Worm (Caenorhabditis elegans) whole organism, L4 larva: ENCODE data around the gene Y6G8.15.

Experiments
- D1046.2 ChIP-seq: fragments of 200-800 bp; sonication (Bioruptor generic); IDR thresholded peaks from 2 replicates; pipeline ENCODE4 v1.3.6; 2022; ENCODE audit warnings: missing genetic modification characterization, missing compliant biosample characterization
- F26F4.8 ChIP-seq: fragments of 200-800 bp; sonication (Bioruptor generic); conservative IDR thresholded peaks from 2 replicates; pipeline ENCODE4 v1.3.6; 2022; ENCODE audit warnings: missing genetic modification characterization, missing compliant biosample characterization
- F37D6.2 ChIP-seq: sonication (generic microtip); optimal IDR thresholded peaks from 2 replicates; lab custom pipeline; 2016; ENCODE audit warnings: mild to moderate bottlenecking, missing genetic modification characterization, missing compliant biosample characterization
- R02D3.7 ChIP-seq: fragments of 150-350 bp; sonication (generic microtip); optimal IDR thresholded peaks from 3 replicates; lab custom pipeline; 2014; ENCODE audit warnings: missing biosample characterization, missing genetic modification characterization
- T20F7.1 ChIP-seq: fragments of 200-800 bp; sonication (Bioruptor generic); optimal IDR thresholded peaks from 2 replicates; lab custom pipeline; 2018; ENCODE audit warnings: mild to moderate bottlenecking, missing genetic modification characterization, missing compliant biosample characterization
- Y5F2A.4 ChIP-seq: fragments of 200-800 bp; sonication (Bioruptor generic); optimal IDR thresholded peaks from 2 replicates; lab custom pipeline; 2018; ENCODE audit warnings: mild to moderate bottlenecking, missing genetic modification characterization, missing compliant biosample characterization
- ZK337.2 ChIP-seq: fragments of 200-800 bp; sonication (Bioruptor generic); IDR thresholded peaks from 2 replicates; pipeline ENCODE4 v1.3.6; 2022; ENCODE audit warnings: missing genetic modification reagents, missing genetic modification characterization, missing compliant biosample characterization
- aly-2 ChIP-seq: sonication (generic microtip); optimal IDR thresholded peaks from 2 replicates; lab custom pipeline; 2018; ENCODE audit warnings: missing biosample characterization, missing genetic modification characterization
- arid-1 ChIP-seq: fragments of 200-800 bp; sonication (Bioruptor generic); conservative IDR thresholded peaks from 2 replicates; pipeline ENCODE4 v1.3.6; 2022; ENCODE audit warnings: missing genetic modification reagents, missing genetic modification characterization, missing compliant biosample characterization
- ceh-20 ChIP-seq: fragments of 200-800 bp; sonication (Bioruptor generic); IDR thresholded peaks from 2 replicates; pipeline ENCODE4 v1.3.6; 2022; ENCODE audit warnings: missing genetic modification reagents, missing genetic modification characterization, missing compliant biosample characterization
- daf-12 ChIP-seq: fragments of 150-350 bp; optimal IDR thresholded peaks from 2 replicates; lab custom pipeline; 2014; ENCODE audit warnings: missing biosample characterization, missing genetic modification reagents, missing genetic modification characterization
- dmd-8 ChIP-seq: fragments of 200-800 bp; sonication (Bioruptor generic); IDR thresholded peaks from 2 replicates; pipeline ENCODE4 v1.3.6; 2022; ENCODE audit warnings: missing genetic modification characterization, missing compliant biosample characterization
- dpl-1 ChIP-seq: fragments of 150-350 bp; optimal IDR thresholded peaks from 2 replicates; lab custom pipeline; 2014; ENCODE audit warnings: missing biosample characterization, missing genetic modification reagents, missing genetic modification characterization
- dve-1 ChIP-seq: sonication (generic microtip); optimal IDR thresholded peaks from 2 replicates; lab custom pipeline; 2017; ENCODE audit warnings: antibody characterized with exemption, mild to moderate bottlenecking, missing genetic modification characterization, missing compliant biosample characterization; ENCODE audit not compliant: insufficient read depth
- egl-27 ChIP-seq: sonication (generic microtip); optimal IDR thresholded peaks from 3 replicates; lab custom pipeline; 2017; ENCODE audit warnings: missing biosample characterization, missing genetic modification reagents, missing genetic modification characterization
- egl-43 ChIP-seq: fragments of 200-800 bp; sonication (Bioruptor generic); IDR thresholded peaks from 2 replicates; pipeline ENCODE4 v1.3.6; 2022; ENCODE audit warnings: missing genetic modification reagents, missing genetic modification characterization, missing compliant biosample characterization
- fos-1 ChIP-seq: fragments of 150-350 bp; optimal IDR thresholded peaks from 2 replicates; lab custom pipeline; 2014; ENCODE audit warnings: missing biosample characterization, missing genetic modification characterization
- lim-7 ChIP-seq: fragments of 200-800 bp; sonication (Bioruptor generic); IDR thresholded peaks from 2 replicates; pipeline ENCODE4 v1.3.6; 2022; ENCODE audit warnings: missing genetic modification characterization, missing compliant biosample characterization
- lin-39 ChIP-seq: fragments of 150-350 bp; optimal IDR thresholded peaks from 2 replicates; lab custom pipeline; 2014; ENCODE audit warnings: missing biosample characterization, missing genetic modification reagents, missing genetic modification characterization
- madf-5 ChIP-seq, 2 experiments: fragments of 200-800 bp; sonication (Bioruptor generic); IDR thresholded peaks; 2 replicates each; pipeline ENCODE4 v1.3.6; 2022; ENCODE audit warnings: missing compliant biosample characterization in 2 of 2, missing genetic modification characterization in 2 of 2
- mdl-1 ChIP-seq, 2 experiments: fragments of 150-350 bp in 1 of 2; sonication (generic microtip) in 1 of 2; optimal IDR thresholded peaks; 2 replicates each; lab custom pipeline; 2014 to 2017; ENCODE audit warnings: missing biosample characterization in 2 of 2, missing genetic modification characterization in 2 of 2
- mes-2 ChIP-seq: sonication (generic microtip); optimal IDR thresholded peaks from 2 replicates; lab custom pipeline; 2016; ENCODE audit warnings: missing genotype, mild to moderate bottlenecking, missing genetic modification characterization, missing compliant biosample characterization; ENCODE audit not compliant: poor library complexity, severe bottlenecking
- mxl-2 ChIP-seq: fragments of 200-800 bp; sonication (Bioruptor generic); conservative IDR thresholded peaks from 2 replicates; pipeline ENCODE4 v1.3.6; 2022; ENCODE audit warnings: missing genetic modification reagents, missing genetic modification characterization, missing compliant biosample characterization
- nhr-11 ChIP-seq: fragments of 150-350 bp; optimal IDR thresholded peaks from 2 replicates; lab custom pipeline; 2014; ENCODE audit warnings: missing biosample characterization, missing genetic modification characterization
- nhr-25 ChIP-seq: sonication (generic microtip); optimal IDR thresholded peaks from 2 replicates; lab custom pipeline; 2017; ENCODE audit warnings: missing genetic modification characterization, mild to moderate bottlenecking, missing compliant biosample characterization, antibody characterized with exemption, moderate library complexity, borderline replicate concordance; ENCODE audit not compliant: insufficient read depth
- nhr-28 ChIP-seq: fragments of 150-350 bp; optimal IDR thresholded peaks from 2 replicates; lab custom pipeline; 2014; ENCODE audit warnings: missing biosample characterization, missing genetic modification characterization
- nhr-48 ChIP-seq: sonication (generic microtip); optimal IDR thresholded peaks from 2 replicates; lab custom pipeline; 2016; ENCODE audit warnings: mild to moderate bottlenecking, missing genetic modification characterization, missing compliant biosample characterization
- nhr-76 ChIP-seq: fragments of 150-350 bp; optimal IDR thresholded peaks from 2 replicates; lab custom pipeline; 2014; ENCODE audit warnings: missing biosample characterization, missing genetic modification characterization
- pqm-1 ChIP-seq: sonication (generic microtip); optimal IDR thresholded peaks from 2 replicates; lab custom pipeline; 2017; ENCODE audit warnings: missing biosample characterization, missing genetic modification characterization
- sdz-12 ChIP-seq: fragments of 200-800 bp; sonication (Bioruptor generic); optimal IDR thresholded peaks from 2 replicates; lab custom pipeline; 2018; ENCODE audit warnings: mild to moderate bottlenecking, missing genetic modification characterization, missing compliant biosample characterization
- spr-1 ChIP-seq: sonication (generic microtip); optimal IDR thresholded peaks from 2 replicates; lab custom pipeline; 2016; ENCODE audit warnings: mild to moderate bottlenecking, missing genetic modification characterization, missing compliant biosample characterization
- tra-1 ChIP-seq: fragments of 200-800 bp; sonication (Bioruptor generic); IDR thresholded peaks from 2 replicates; pipeline ENCODE4 v1.3.6; 2022; ENCODE audit warnings: missing genetic modification reagents, missing genetic modification characterization, missing compliant biosample characterization
- unc-130 ChIP-seq: sonication (generic microtip); optimal IDR thresholded peaks from 2 replicates; lab custom pipeline; 2016; ENCODE audit warnings: missing genetic modification reagents, missing genetic modification characterization, missing compliant biosample characterization
- unc-39 ChIP-seq: sonication (generic microtip); optimal IDR thresholded peaks from 2 replicates; lab custom pipeline; 2017; ENCODE audit warnings: missing biosample characterization, missing genetic modification characterization
- zfp-2 ChIP-seq: sonication (generic microtip); optimal IDR thresholded peaks from 2 replicates; lab custom pipeline; 2016; ENCODE audit warnings: mild to moderate bottlenecking, missing genetic modification characterization, missing compliant biosample characterization
- zfp-3 ChIP-seq: fragments of 200-800 bp; sonication (Bioruptor generic); conservative IDR thresholded peaks from 2 replicates; pipeline ENCODE4 v1.3.6; 2022; ENCODE audit warnings: missing genetic modification reagents, missing genetic modification characterization, missing compliant biosample characterization
- ztf-11 ChIP-seq: fragments of 150-350 bp; optimal IDR thresholded peaks from 2 replicates; lab custom pipeline; 2014; ENCODE audit warnings: missing biosample characterization, missing genetic modification characterization

Y6G8.15 gene

DNA sequence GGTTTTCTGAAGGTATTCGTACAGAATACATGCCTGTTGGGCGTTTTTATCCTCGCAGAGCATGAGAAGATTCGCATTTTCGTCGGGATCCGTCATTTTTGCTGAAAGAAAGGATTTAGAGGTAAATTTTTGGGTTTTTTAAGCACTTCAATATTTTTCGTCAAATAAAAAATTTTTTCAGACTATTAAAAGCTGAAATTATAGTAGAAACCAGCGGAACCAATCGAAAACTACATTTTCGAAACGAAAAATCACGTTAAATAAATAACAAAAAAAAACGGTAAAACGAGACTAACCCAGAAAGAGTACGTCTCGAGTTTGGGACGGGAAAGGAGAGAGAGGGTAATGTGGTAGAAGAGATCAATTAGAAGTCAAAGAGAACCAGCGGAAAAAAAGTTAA is 40.0 kb upstream of the Y6G8.15 start, which contains the start of gene fbxa-192:
Gene fbxa-192, minus strand, starts transcription at position 101 of the 400 bp plus-strand sequence.
- TF ChIP-seq aly-2 (tag; lab: Kevin White, UChicago) (no peak), unc-39 (tag; lab: Kevin White, UChicago) (no peak), fos-1 (tag; lab: Kevin White, UChicago) (no peak)

DNA sequence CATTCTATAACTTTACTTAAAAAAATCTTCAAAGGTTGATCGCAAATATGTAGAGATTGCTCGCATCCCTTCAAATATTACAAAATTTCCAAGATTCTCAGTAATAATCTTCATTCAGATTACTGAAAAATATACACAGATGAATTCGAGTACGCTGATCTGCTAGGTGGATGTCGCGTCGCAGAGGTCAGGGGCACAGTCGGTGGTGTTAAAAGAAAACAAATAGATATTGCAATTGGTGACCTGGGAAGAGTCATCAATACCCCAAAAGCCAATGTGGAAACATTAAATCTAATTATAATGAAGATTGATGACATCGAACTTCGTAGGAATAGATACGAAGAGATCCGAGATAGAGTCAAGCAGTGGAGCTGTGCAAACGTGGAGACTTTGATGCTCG is 18.2 kb upstream of the Y6G8.15 start, which contains the start of gene F57G4.10:
Gene F57G4.10, plus strand, starts transcription at position 301 of the 400 bp plus-strand sequence.
- TF ChIP-seq unc-130 (GFP tag; lab: Kevin White, UChicago) (no peak), nhr-28 (tag; lab: Kevin White, UChicago) (no peak), mes-2 (tag; lab: Kevin White, UChicago) (no peak), tra-1 (GFP tag; lab: Robert Waterston, UW) (no peak), dpl-1 (no peak), egl-43 (no peak), ztf-11 (tag; lab: Kevin White, UChicago) (no peak), sdz-12 (GFP tag; lab: Kevin White, UChicago) (no peak), D1046.2 (GFP tag; lab: Robert Waterston, UW) (no peak), ZK337.2 (GFP tag; lab: Robert Waterston, UW) (no peak), spr-1 (no peak)

DNA sequence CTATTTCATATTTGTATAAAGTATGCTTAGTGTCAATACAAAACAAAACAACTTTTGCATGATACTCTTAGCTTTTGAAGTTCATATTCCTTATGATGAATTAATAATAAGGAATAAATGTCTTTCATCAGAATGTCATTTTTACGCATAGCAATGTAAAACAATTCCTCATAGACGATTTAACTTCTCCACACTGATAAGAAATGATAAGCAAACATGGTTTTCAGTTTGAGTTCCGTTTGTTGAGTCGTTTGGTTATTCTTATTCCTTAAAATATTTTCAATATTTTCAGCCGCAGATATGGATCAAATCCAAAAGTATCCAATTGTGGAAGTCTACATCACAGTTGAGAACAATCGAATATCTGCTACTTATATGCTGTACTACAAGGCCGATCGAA is 14.5 kb upstream of the Y6G8.15 start, which contains the start of gene F57G4.11:
Gene F57G4.11, plus strand, starts transcription at position 301 of the 400 bp plus-strand sequence.
- no peak for TF ChIP-seq mdl-1 (tag; optimal IDR thresholded peaks at IDR 0.05; lab: Kevin White, UChicago)
- TF ChIP-seq pqm-1 (tag; lab: Kevin White, UChicago): no peak
- no peak for TF ChIP-seq Y5F2A.4 (GFP tag; lab: Kevin White, UChicago)
- TF ChIP-seq lin-39 (tag; lab: Kevin White, UChicago): no peak
- TF ChIP-seq F37D6.2 (tag; lab: Kevin White, UChicago): no peak
- TF ChIP-seq dve-1 (tag; lab: Kevin White, UChicago): no peak
- TF ChIP-seq R02D3.7: no peak
- TF ChIP-seq mxl-2 (GFP tag; lab: Robert Waterston, UW): no peak
- no peak for TF ChIP-seq egl-27 (tag; lab: Kevin White, UChicago)
- no peak for TF ChIP-seq F26F4.8 (GFP tag; lab: Robert Waterston, UW)
- TF ChIP-seq nhr-11 (tag; lab: Kevin White, UChicago): no peak
- no peak for TF ChIP-seq zfp-3 (GFP tag; lab: Robert Waterston, UW)
- no peak for TF ChIP-seq ceh-20 (GFP tag; lab: Robert Waterston, UW)
- no peak for TF ChIP-seq daf-12 (tag; lab: Kevin White, UChicago)
- no peak for TF ChIP-seq sdz-12 (GFP tag; lab: Kevin White, UChicago)
- no peak for TF ChIP-seq fos-1 (tag; lab: Kevin White, UChicago)

DNA sequence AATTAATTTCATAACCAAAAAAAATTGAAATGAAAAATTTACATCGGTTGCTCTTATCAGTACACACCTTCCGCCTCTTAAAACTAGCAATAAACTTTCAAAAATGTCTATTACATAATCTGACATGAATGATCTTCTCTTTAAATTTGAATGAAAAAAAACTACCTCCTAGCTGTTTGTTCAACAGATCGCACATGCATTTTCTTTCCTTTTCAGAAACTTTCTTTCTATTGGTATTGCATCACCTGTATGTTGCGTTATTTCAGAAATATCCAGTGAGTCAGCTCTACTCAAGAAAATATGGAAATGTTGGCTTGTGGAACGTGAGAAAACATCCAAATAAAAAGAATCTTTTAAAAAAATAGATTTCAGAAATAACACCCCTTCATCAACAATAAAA is 12.8 kb upstream of the Y6G8.15 start, which contains the start of gene F57G4.1:
Gene F57G4.1, plus strand, starts transcription at position 301 of the 400 bp plus-strand sequence.
- TF ChIP-seq zfp-2 (tag; lab: Kevin White, UChicago): no peak
- no peak for TF ChIP-seq dmd-8 (GFP tag; lab: Robert Waterston, UW)
- TF ChIP-seq arid-1 (GFP tag; lab: Robert Waterston, UW): no peak
- TF ChIP-seq nhr-25 (tag; lab: Kevin White, UChicago): no peak
- TF ChIP-seq lin-39 (tag; lab: Kevin White, UChicago): no peak
- no peak for TF ChIP-seq nhr-76 (tag; lab: Kevin White, UChicago)
- no peak for TF ChIP-seq nhr-48
- TF ChIP-seq mxl-2 (GFP tag; lab: Robert Waterston, UW): no peak
- no peak for TF ChIP-seq lim-7 (GFP tag; lab: Robert Waterston, UW)
- no peak for TF ChIP-seq madf-5 (GFP tag; IDR thresholded peaks at IDR 0.05; lab: Robert Waterston, UW)
- TF ChIP-seq T20F7.1 (GFP tag; lab: Kevin White, UChicago): no peak
